Worm (Caenorhabditis elegans) whole organism, midembryonic: Measurements from ENCODE around the gene ugt-62.

Experiments used
- flt-1 ChIP-seq: fragments of 200-800 bp; sonication (Bioruptor generic); IDR thresholded peaks from 2 replicates; pipeline ENCODE4 v1.3.6; 2022; ENCODE audit warnings: missing genetic modification characterization, missing compliant biosample characterization
- klf-2 ChIP-seq: fragments of 200-800 bp; sonication (Bioruptor generic); conservative IDR thresholded peaks from 2 replicates; pipeline ENCODE4 v1.3.6; 2022; ENCODE audit warnings: missing genetic modification reagents, missing genetic modification characterization, missing compliant biosample characterization
- med-1 ChIP-seq: sonication (generic microtip); optimal IDR thresholded peaks from 2 replicates; lab custom pipeline; 2017; ENCODE audit warnings: missing genetic modification characterization, mild to moderate bottlenecking, missing compliant biosample characterization, antibody characterized with exemption, missing genetic modification reagents; ENCODE audit not compliant: insufficient read depth
- ref-1 ChIP-seq: fragments of 200-800 bp; sonication (Bioruptor generic); conservative IDR thresholded peaks from 2 replicates; pipeline ENCODE4 v1.3.6; 2022; ENCODE audit warnings: missing genetic modification reagents, missing genetic modification characterization, missing compliant biosample characterization
- tab-1 ChIP-seq: fragments of 200-800 bp; sonication (Bioruptor generic); IDR thresholded peaks from 2 replicates; pipeline ENCODE4 v1.3.6; 2022; ENCODE audit warnings: missing genetic modification characterization, missing compliant biosample characterization
- ztf-29 ChIP-seq: fragments of 200-800 bp; sonication (Bioruptor generic); IDR thresholded peaks from 2 replicates; pipeline ENCODE4 v1.3.6; 2022; ENCODE audit warnings: missing genetic modification reagents, missing genetic modification characterization, missing compliant biosample characterization

ce11 chrIII:4520057-4520456 lies 20.4 kb downstream of the ugt-62 start, which contains the start of gene cdh-4:
- TF ChIP-seq klf-2 (GFP tag; lab: Robert Waterston, UW) (no peak), ztf-29 (GFP tag; lab: Robert Waterston, UW) (no peak), tab-1 (GFP tag; lab: Robert Waterston, UW) (no peak), med-1 (GFP tag; lab: Kevin White, UChicago) (no peak), flt-1 (GFP tag; lab: Robert Waterston, UW) (no peak), ref-1 (no peak)
